Fruit fly (Drosophila melanogaster) whole organism: ENCODE measurements around the gene Dpy-30L2.
A peak's percentile ranks its signal among the peaks of the same experiment; 100 is the strongest.

ENCODE experiments used
- CG8478 ChIP-seq: fragments of >200 bp; optimal IDR thresholded peaks from 2 replicates; lab custom pipeline; 2018; ENCODE audit warnings: inconsistent platforms
- Dll ChIP-seq: fragments of >200 bp; optimal IDR thresholded peaks from 2 replicates; lab custom pipeline; 2017
- EcR ChIP-seq, 2 experiments: fragments of >200 bp; optimal IDR thresholded peaks; 2 replicates each; lab custom pipeline; 2017; ENCODE audit warnings: missing biosample characterization in 2 of 2, missing genetic modification characterization in 2 of 2, missing genetic modification reagents in 2 of 2
- pan ChIP-seq: fragments of >200 bp; optimal IDR thresholded peaks from 2 replicates; lab custom pipeline; 2017
- psq ChIP-seq: fragments of >200 bp; optimal IDR thresholded peaks from 2 replicates; lab custom pipeline; 2017
- usp ChIP-seq: fragments of >200 bp; optimal IDR thresholded peaks from 2 replicates; lab custom pipeline; 2017; ENCODE audit warnings: missing biosample characterization, missing genetic modification characterization, mixed read lengths

Gene Dpy-30L2

DNA sequence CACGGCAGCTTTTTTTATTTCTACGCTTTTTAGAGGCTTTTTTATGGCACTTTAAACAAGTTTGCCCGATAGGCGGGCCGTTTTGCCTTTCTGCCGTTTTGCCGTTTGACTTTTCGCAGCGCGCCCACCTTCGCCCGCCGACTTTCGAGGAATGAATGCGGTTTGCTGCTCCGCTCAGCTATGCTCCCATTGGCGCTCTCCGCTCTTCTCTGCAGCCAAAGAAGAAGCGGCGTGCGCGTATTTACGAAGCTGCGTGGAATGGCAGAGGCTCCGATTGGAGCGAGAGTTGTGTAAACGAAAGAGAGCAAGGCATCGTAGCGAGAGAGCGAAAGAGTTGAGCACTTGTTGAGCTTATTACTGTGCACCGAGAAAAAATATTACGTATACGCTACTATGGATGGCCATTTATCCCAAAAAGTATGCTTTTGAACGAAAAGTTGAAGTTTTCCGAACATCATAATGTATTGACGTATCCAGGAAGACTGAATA lies 24.1 kb upstream of the Dpy-30L2 start, which contains the start of gene wit:
Gene wit (minus strand): TSS at position 157 of the 489 bp plus-strand sequence.
- TF ChIP-seq pan (no peak), usp (GFP tag; lab: Kevin White, UChicago) (no peak), psq (lab: Kevin White, UChicago) (peak; percentile 65), Dll (peak; percentile 91)

DNA sequence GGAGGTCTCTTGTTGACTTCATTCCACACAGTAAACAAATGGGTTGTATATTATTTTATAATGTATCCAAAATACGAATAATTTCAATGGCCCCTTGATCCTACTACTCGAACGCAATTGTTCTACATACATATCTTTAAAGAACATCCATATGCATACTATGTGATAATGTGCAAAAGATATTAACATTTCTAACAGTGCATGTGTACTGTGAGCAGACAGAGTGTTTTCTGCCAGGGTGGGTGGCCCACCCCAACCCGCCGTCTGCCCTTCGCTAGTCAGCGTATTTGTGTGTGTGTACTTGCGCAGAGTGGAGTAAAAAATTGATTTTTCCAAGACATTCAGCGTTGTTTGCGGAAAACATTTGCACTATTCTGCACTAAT lies 23.5 kb upstream of the Dpy-30L2 start:
- TF ChIP-seq pan (no peak), CG8478 (no peak), usp (GFP tag; lab: Kevin White, UChicago) (no peak), psq (lab: Kevin White, UChicago) (no peak), EcR (GFP tag; optimal IDR thresholded peaks at IDR 0.05; lab: Kevin White, UChicago) (no peak), Dll (no peak)

DNA sequence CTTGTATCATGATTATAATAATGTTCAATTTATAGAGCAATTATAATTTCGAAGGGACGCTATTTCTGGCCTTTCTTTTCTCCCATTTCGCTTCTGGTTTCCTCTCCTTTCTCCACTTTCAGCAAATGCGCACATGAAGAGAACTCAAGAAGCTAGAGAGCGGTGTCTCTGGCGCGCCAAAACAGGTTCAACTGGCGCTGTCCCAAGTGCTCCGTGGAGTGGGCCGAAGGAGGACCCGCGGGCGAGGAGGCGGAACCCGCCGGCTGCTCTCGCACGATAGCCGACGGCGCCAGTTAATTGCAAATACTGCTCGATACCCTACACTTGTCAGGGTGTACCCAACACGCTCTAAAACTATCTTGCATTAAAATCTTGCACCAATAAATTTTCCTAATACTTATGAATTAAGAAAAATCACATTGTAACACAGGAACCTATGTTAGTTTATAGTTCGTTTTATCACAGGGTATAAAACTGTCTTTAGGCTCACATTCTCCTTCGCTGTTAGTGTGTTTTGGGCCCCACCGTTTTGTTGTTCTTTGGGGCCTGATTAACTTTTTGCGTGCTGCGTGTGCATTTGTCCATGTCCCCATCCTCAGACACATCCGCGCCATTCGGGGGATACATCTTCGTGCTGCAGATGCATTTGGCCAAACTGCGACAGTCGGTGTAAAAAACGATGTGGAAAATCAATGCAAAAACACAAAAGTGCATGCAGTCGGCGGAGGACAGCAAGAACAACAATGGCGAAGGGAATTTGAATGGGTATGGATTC lies 22.9 kb upstream of the Dpy-30L2 start:
- TF ChIP-seq Dll (peak; percentile 81), usp (GFP tag; lab: Kevin White, UChicago) (no peak), EcR (GFP tag; optimal IDR thresholded peaks at IDR 0.05; lab: Kevin White, UChicago) (no peak), CG8478 (no peak), psq (lab: Kevin White, UChicago) (no peak), pan (peak; percentile 96)

DNA sequence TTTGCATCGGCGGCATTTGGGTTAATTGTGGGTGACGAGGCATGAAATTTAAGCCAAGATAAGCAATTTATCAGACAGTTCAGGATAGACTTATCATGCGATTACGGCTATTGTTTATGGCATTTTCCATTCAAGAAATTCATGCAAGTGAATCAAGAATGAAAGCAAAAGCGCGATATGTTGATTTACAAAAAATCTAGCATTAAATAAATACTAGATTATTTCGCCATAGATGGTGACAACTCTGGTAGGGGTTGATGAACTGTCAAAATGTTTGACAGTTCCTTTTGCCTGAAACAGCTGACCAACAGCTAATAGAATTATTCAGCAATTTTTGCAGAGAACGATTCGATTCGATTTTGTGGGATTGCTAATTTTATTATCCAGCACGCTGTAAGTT lies 21.5 kb upstream of the Dpy-30L2 start, which contains the start of gene CG32259:
Gene CG32259 (plus strand): TSS at position 301 of the 400 bp plus-strand sequence.
- no peak for TF ChIP-seq CG8478
- TF ChIP-seq usp (GFP tag; lab: Kevin White, UChicago), result no peak
- no peak for TF ChIP-seq EcR (GFP tag; optimal IDR thresholded peaks at IDR 0.05; lab: Kevin White, UChicago)
- TF ChIP-seq pan, result no peak
- no peak for TF ChIP-seq Dll
- no peak for TF ChIP-seq psq (lab: Kevin White, UChicago)

DNA sequence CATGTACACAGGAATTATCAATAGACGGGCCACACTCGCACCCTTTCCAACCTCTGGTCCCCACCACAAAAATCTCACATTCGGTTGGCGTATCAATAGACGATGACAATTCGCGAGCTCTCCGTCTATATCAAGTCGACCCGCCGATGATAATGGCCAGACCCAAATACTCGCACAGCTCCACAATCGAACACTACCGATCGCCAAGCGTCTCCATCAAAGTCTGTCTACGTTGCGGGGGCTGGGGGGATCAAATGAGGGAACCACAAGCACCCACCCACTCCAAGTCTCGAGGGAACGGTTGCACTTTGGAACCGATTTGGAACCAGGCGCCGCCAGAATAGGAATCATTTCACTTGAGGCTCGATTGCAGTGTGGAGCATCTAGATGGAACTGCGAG lies 20.8 kb upstream of the Dpy-30L2 start:
- TF ChIP-seq EcR (GFP tag; optimal IDR thresholded peaks at IDR 0.05; lab: Kevin White, UChicago) (no peak), Dll (no peak), psq (lab: Kevin White, UChicago) (no peak)

DNA sequence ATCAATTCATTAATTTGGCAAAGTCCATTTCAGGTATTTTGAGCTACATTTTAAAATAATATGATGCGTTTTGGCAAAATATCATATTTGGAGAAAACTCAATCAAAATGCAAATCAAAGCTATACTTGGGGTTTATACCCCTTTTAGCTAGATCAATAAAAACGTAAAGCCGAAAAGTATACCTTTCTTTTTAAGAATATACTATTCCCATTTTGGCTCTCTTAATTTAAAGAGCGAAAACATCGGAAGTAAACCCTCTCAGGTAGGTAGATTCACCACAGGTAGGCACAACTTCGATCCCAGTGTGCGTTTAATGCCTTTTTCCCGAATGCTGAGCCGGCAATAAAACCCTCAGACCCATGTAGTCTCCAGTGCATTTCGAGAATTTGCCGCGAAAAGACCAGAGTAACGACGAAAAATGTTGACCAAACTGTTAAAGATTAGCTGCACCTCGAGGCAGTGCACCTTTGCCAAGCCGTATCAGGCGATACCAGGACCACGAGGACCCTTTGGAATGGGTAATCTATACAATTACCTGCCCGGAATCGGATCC lies 14.5 kb upstream of the Dpy-30L2 start, which contains the start of gene dib:
Gene dib (plus strand): TSS at position 372 of the 554 bp plus-strand sequence.
- TF ChIP-seq psq (lab: Kevin White, UChicago) (no peak), CG8478 (no peak), Dll (no peak), pan (no peak), usp (GFP tag; lab: Kevin White, UChicago) (no peak), EcR (GFP tag; optimal IDR thresholded peaks at IDR 0.05; lab: Kevin White, UChicago) (no peak)

DNA sequence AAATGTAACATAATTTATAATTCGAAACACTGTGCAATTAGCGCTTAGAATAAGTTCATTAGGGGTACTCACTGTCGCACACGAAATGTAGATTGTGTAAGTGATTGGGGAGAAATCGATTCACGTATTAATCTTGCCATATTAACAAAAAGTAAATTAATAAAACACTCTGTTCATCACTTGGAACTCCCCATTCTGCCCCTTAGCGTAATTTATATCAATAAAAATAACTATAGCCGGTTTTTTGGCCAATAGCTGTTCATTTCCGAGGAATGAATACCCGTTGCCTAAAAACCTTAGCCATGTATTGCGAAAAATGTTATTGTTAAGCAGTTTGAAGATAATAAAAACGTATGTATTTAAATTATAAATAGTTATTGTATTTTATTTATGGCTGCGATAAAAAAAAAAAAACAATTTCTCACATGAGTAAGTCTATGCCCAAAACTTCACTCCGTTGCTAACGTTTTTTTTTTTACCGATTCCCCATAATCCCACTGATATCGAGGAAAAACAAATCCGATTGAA lies 11.8 kb upstream of the Dpy-30L2 start, which contains the start of gene Ugt305A1:
Gene Ugt305A1 (plus strand): TSS at position 478 of the 528 bp plus-strand sequence.
- TF ChIP-seq CG8478 (no peak), EcR (GFP tag; optimal IDR thresholded peaks at IDR 0.05; lab: Kevin White, UChicago) (no peak), pan (no peak), Dll (no peak), psq (lab: Kevin White, UChicago) (no peak), usp (GFP tag; lab: Kevin White, UChicago) (no peak)

DNA sequence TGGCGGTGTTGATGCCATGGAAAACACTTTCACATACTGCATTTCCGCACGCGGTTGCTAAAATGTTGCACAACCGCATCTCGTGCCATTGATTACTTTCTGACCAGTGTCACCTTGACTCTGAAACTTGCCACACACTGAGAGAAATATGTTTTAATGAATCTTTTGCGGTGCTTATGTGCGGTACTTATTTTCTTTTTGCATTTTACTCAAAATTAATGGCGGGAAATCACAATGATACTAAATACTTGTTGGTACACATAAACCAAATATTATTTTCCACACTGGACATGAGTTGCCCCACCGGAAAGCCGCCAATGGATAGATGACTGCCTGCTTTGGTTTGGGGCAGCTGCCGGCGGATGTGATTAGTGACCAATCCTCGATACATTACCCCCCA lies 9.3 kb upstream of the Dpy-30L2 start:
- no peak for TF ChIP-seq psq (lab: Kevin White, UChicago)
- no peak for TF ChIP-seq CG8478
- TF ChIP-seq usp (GFP tag; lab: Kevin White, UChicago), result no peak
- no peak for TF ChIP-seq EcR (GFP tag; optimal IDR thresholded peaks at IDR 0.05; lab: Kevin White, UChicago)
- no peak for TF ChIP-seq Dll
- no peak for TF ChIP-seq pan

DNA sequence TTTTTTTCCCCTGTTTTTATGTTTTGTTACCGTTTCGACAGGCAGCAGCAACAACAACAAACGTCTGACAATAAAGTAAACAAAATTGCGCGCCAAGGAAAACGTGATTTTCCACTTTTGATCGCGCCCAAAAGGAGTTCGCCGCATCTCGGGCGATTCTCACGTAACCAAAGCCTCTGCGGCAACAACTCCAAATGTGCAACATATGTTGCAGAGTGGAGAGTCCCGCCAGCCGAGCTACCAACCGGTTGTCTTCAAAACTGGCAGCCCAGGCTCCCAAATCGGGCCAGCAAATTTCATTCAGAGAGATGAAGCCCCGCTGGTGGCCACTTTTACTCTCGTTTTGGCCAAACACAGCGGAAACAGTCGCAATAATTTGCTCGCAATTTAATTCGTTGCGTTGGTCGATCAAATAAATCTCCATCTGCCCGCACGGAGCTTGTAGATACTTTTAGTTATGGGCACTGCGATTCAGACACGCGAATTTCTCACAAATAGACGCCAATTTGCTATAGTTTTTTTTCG lies 8.0 kb upstream of the Dpy-30L2 start:
- TF ChIP-seq pan, result no peak
- no peak for TF ChIP-seq psq (lab: Kevin White, UChicago)
- TF ChIP-seq CG8478, result no peak
- no peak for TF ChIP-seq usp (GFP tag; lab: Kevin White, UChicago)
- TF ChIP-seq Dll, result no peak
- TF ChIP-seq EcR (GFP tag; optimal IDR thresholded peaks at IDR 0.05; lab: Kevin White, UChicago), result no peak

DNA sequence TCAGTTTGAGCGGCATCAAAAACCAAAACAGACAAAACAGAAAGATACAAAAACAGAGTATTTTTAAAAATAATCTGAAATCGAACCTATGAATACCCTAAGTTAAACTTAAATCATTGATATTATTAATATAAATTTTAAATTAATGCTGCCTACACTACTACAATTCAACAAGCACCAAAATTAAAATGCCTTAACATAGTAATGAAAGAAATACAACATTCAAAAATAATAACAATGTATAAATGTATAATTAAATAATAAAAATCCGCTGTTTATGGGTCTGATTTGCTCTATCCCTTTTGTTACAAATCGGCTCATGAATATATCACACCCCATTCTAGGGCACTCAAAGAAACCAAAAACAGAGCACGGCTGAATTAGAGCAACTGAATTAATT lies 1.5 kb upstream of the Dpy-30L2 start:
- no peak for TF ChIP-seq pan

DNA sequence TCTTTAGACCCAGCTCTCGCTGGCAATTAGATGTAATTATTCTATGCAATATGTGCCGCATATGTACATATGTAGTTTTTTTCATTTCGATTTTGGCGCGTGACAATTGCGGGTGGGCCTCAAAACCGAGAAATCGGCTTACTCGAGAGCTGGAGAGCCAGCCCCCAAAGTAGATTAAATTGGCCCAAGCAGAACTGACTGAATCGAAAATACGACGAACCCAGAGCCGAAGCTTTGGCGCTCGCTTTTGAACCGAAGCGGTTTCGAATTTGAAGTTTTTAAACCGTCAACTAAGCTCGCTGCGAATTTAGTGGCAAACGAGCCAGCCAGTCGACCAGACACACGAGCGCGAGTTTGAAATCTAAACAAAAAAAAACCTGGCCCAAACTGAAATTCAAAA lies 1.2 kb downstream of the Dpy-30L2 start, which contains the start of gene CG1136:
Gene CG1136 (plus strand): TSS at position 308 of the 400 bp plus-strand sequence.
- TF ChIP-seq Dll (no peak), CG8478 (no peak), usp (GFP tag; lab: Kevin White, UChicago) (no peak), pan (no peak), EcR (GFP tag; optimal IDR thresholded peaks at IDR 0.05; lab: Kevin White, UChicago) (no peak), psq (lab: Kevin White, UChicago) (no peak)

DNA sequence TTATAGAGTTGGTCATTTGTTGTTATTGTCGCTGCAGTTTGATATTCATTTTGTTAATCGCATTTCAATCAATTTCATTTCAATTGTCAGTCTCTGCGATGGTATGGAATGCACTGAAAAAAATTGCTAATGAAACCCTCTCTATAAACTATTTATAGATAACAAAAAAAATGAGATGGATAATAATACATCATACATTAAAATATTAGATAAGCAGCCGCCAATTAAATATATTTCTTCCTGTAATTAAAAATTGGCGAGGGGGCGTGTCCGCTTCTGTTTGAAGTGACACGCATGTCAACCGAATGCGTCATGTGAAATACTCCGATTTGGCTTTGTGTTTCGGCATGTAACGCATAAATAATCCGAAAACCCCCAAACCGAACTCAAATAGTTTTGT lies 3.0 kb downstream of the Dpy-30L2 start:
- TF ChIP-seq psq (lab: Kevin White, UChicago) (no peak), CG8478 (no peak), pan (no peak), Dll (no peak), usp (GFP tag; lab: Kevin White, UChicago) (no peak), EcR (GFP tag; optimal IDR thresholded peaks at IDR 0.05; lab: Kevin White, UChicago) (no peak)
